Fruit fly (Drosophila melanogaster): Measurements from ENCODE around the gene CG43931.

- TF ChIP-seq ttk (optimal IDR thresholded peaks at IDR 0.05), result no peak
- no peak for TF ChIP-seq Myc (optimal IDR thresholded peaks at IDR 0.05)
These were observed 21.6 kb downstream of the CG43931 start for dm6 chr3L:20918945-20919344.

Measured in Kc167 (cell line).